Worm (Caenorhabditis elegans): ENCODE results near the gene ins-39.

- TF ChIP-seq med-1 (GFP tag; optimal IDR thresholded peaks at IDR 0.05; ENCODE audit: insufficient read depth) (no peak), flt-1 (GFP tag; IDR thresholded peaks at IDR 0.05) (0 out of 2 replicates have a peak, but pooled peaks have one; percentile 34), ztf-29 (GFP tag; IDR thresholded peaks at IDR 0.05) (no peak), ztf-23 (GFP tag; IDR thresholded peaks at IDR 0.05) (no peak), cog-1 (tag; optimal IDR thresholded peaks at IDR 0.05) (peak; percentile 9)
Observed at ce11 chrX:1322997-1323396, 21.2 kb downstream of the ins-39 start.
